Fruit fly (Drosophila melanogaster): ENCODE data around the gene Dnali1.

dm6 chr3R:11870135-11870534 is 23.0 kb downstream of the Dnali1 start:
- no peak for TF ChIP-seq CTCF (optimal IDR thresholded peaks at IDR 0.05)
- no peak for TF ChIP-seq CG8478 (optimal IDR thresholded peaks at IDR 0.05)

All from S2 (cell line).